Worm (Caenorhabditis elegans): ENCODE data around the gene dhhc-9.

- TF ChIP-seq fkh-10 (GFP tag; optimal IDR thresholded peaks at IDR 0.05), result no peak
- no peak for TF ChIP-seq unc-130 (tag; optimal IDR thresholded peaks at IDR 0.05)
- TF ChIP-seq jun-1 (tag; optimal IDR thresholded peaks at IDR 0.05), result no peak
- no peak for TF ChIP-seq egl-27 (tag; optimal IDR thresholded peaks at IDR 0.05)
Observed at ce11 chrX:2382227-2382626, 19.6 kb downstream of the dhhc-9 start.
